Fruit fly (Drosophila melanogaster) whole organism, wandering third instar larva: ENCODE measurements around the gene CG43182.
A peak's percentile ranks its signal among the peaks of the same experiment; 100 is the strongest.

ENCODE experiments used
- Abd-B ChIP-seq: fragments of >200 bp; optimal IDR thresholded peaks from 2 replicates; lab custom pipeline; 2017; ENCODE audit warnings: missing biosample characterization, missing genetic modification characterization
- CG9705 ChIP-seq: fragments of 200-800 bp; sonication (Bioruptor generic); optimal IDR thresholded peaks from 2 replicates; lab custom pipeline; 2018; ENCODE audit warnings: missing biosample characterization, mild to moderate bottlenecking, missing genetic modification characterization
- Dfd ChIP-seq: fragments of >200 bp; optimal IDR thresholded peaks from 2 replicates; lab custom pipeline; 2017; ENCODE audit warnings: missing biosample characterization, missing genetic modification characterization
- Dif ChIP-seq: fragments of 200-275, 200-300 bp; sonication (Bioruptor generic); optimal IDR thresholded peaks from 2 replicates; lab custom pipeline; 2018; ENCODE audit warnings: missing biosample characterization, missing genetic modification characterization; ENCODE audit not compliant: partially characterized antibody
- GATAd ChIP-seq: sonication (Bioruptor generic); optimal IDR thresholded peaks from 2 replicates; lab custom pipeline; 2016; ENCODE audit warnings: missing biosample characterization, missing genetic modification characterization
- HLH106 ChIP-seq: fragments of 200-800 bp; optimal IDR thresholded peaks from 3 replicates; lab custom pipeline; 2019; ENCODE audit warnings: missing biosample characterization, mild to moderate bottlenecking, missing genetic modification characterization, moderate library complexity
- Hnf4 ChIP-seq: fragments of 200-800 bp; sonication (Bioruptor generic); optimal IDR thresholded peaks from 2 replicates; lab custom pipeline; 2016; ENCODE audit warnings: missing biosample characterization, mild to moderate bottlenecking, missing genetic modification characterization
- Jra ChIP-seq: sonication (Bioruptor generic); optimal IDR thresholded peaks from 2 replicates; lab custom pipeline; 2016; ENCODE audit warnings: missing biosample characterization, missing genetic modification characterization
- Mio ChIP-seq: sonication (Bioruptor generic); optimal IDR thresholded peaks from 2 replicates; lab custom pipeline; 2016; ENCODE audit warnings: missing biosample characterization, missing genetic modification characterization
- Myc ChIP-seq: fragments of >200 bp; optimal IDR thresholded peaks from 2 replicates; lab custom pipeline; 2017
- N ChIP-seq: fragments of >200 bp; optimal IDR thresholded peaks from 2 replicates; lab custom pipeline; 2018; ENCODE audit warnings: missing biosample characterization, missing external identifiers, missing genetic modification characterization
- OdsH ChIP-seq: fragments of 200-800 bp; sonication (Bioruptor generic); optimal IDR thresholded peaks from 2 replicates; lab custom pipeline; 2016; ENCODE audit warnings: missing biosample characterization, mild to moderate bottlenecking, missing genetic modification characterization
- Sp1 ChIP-seq: fragments of 200-800 bp; sonication (Bioruptor generic); optimal IDR thresholded peaks from 3 replicates; lab custom pipeline; 2019; ENCODE audit warnings: missing biosample characterization, mild to moderate bottlenecking, missing genetic modification characterization, moderate library complexity
- br ChIP-seq: fragments of 200-800 bp; sonication (Bioruptor generic); optimal IDR thresholded peaks from 2 replicates; lab custom pipeline; 2016; ENCODE audit warnings: missing biosample characterization, missing genetic modification characterization
- brk ChIP-seq: fragments of 200-800 bp; sonication (Bioruptor generic); optimal IDR thresholded peaks from 2 replicates; lab custom pipeline; 2016; ENCODE audit warnings: missing biosample characterization, mild to moderate bottlenecking, missing genetic modification characterization
- dl ChIP-seq, 2 experiments: fragments of 175-275, 200-275 bp in 1 of 2; fragments of 200-275 bp in 1 of 2; sonication (Bioruptor generic); optimal IDR thresholded peaks; lab custom pipeline; 2018; ENCODE audit warnings: mild to moderate bottlenecking in 2 of 2, missing biosample characterization in 2 of 2, missing genetic modification characterization in 2 of 2, moderate library complexity in 2 of 2; ENCODE audit not compliant: partially characterized antibody in 2 of 2, insufficient read depth in 1 of 2
- dmrt93B ChIP-seq: fragments of 200-800 bp; sonication (Bioruptor generic); optimal IDR thresholded peaks from 2 replicates; lab custom pipeline; 2018; ENCODE audit warnings: missing biosample characterization, mild to moderate bottlenecking, missing genetic modification characterization
- dsf ChIP-seq: sonication (Bioruptor generic); optimal IDR thresholded peaks from 2 replicates; lab custom pipeline; 2016; ENCODE audit warnings: missing biosample characterization, missing genetic modification characterization, borderline replicate concordance
- ey ChIP-seq: fragments of 200-800 bp; sonication (Bioruptor generic); optimal IDR thresholded peaks from 2 replicates; lab custom pipeline; 2016; ENCODE audit warnings: missing biosample characterization, missing genetic modification characterization
- foxo ChIP-seq, 2 experiments: fragments of 200-800 bp; sonication (Bioruptor generic); optimal IDR thresholded peaks; 2 replicates in 1 of 2; 3 replicates in 1 of 2; lab custom pipeline; 2016 to 2017; ENCODE audit warnings: missing biosample characterization in 2 of 2, missing genetic modification characterization in 2 of 2
- fru ChIP-seq: fragments of 200-800 bp; sonication (Bioruptor generic); optimal IDR thresholded peaks from 3 replicates; lab custom pipeline; 2016; ENCODE audit warnings: missing biosample characterization, mild to moderate bottlenecking, missing genetic modification characterization
- h ChIP-seq: fragments of 200-800 bp; sonication (Bioruptor generic); optimal IDR thresholded peaks from 3 replicates; lab custom pipeline; 2016; ENCODE audit warnings: missing biosample characterization, mild to moderate bottlenecking, missing genetic modification characterization
- lola ChIP-seq: fragments of >200 bp; optimal IDR thresholded peaks from 2 replicates; lab custom pipeline; 2017; ENCODE audit warnings: missing biosample characterization, missing genetic modification characterization
- psq ChIP-seq: fragments of 200-800 bp; sonication (Bioruptor generic); optimal IDR thresholded peaks from 3 replicates; lab custom pipeline; 2017; ENCODE audit warnings: missing biosample characterization, mild to moderate bottlenecking, missing genetic modification characterization, moderate library complexity
- rgr ChIP-seq: fragments of 200-800 bp; sonication (Bioruptor generic); optimal IDR thresholded peaks from 3 replicates; lab custom pipeline; 2016; ENCODE audit warnings: missing biosample characterization, mild to moderate bottlenecking, missing genetic modification characterization
- sage ChIP-seq: fragments of 200-800 bp; sonication (Bioruptor generic); optimal IDR thresholded peaks from 2 replicates; lab custom pipeline; 2016; ENCODE audit warnings: missing biosample characterization, mild to moderate bottlenecking, missing genetic modification characterization
- sv ChIP-seq: fragments of 200-800 bp; sonication (Bioruptor generic); optimal IDR thresholded peaks from 3 replicates; lab custom pipeline; 2016; ENCODE audit warnings: missing biosample characterization, missing genetic modification characterization
- tai ChIP-seq: sonication (Bioruptor generic); optimal IDR thresholded peaks from 2 replicates; lab custom pipeline; 2016; ENCODE audit warnings: missing biosample characterization, missing genetic modification characterization
- usp ChIP-seq: fragments of >200 bp; optimal IDR thresholded peaks from 2 replicates; lab custom pipeline; 2017; ENCODE audit warnings: missing biosample characterization, missing genetic modification characterization
- woc ChIP-seq: sonication (Bioruptor generic); optimal IDR thresholded peaks from 2 replicates; lab custom pipeline; 2016; ENCODE audit warnings: missing biosample characterization, mild to moderate bottlenecking, missing genetic modification characterization

The CG43182 gene

dm6 chrX:339866-340571 lies 12.8 kb upstream of the CG43182 start (continued):
- TF ChIP-seq Mio (GFP tag; lab: Kevin White, UChicago): no peak
- TF ChIP-seq dmrt93B (GFP tag; lab: Kevin White, UChicago): no peak
- no peak for TF ChIP-seq N (GFP tag; lab: Kevin White, UChicago)
- TF ChIP-seq Dif (GFP tag; lab: Kevin White, UChicago): no peak
- TF ChIP-seq fru (GFP tag; lab: Kevin White, UChicago): peak; percentile 32
- TF ChIP-seq h (GFP tag; lab: Kevin White, UChicago): no peak
- no peak for TF ChIP-seq br
- TF ChIP-seq usp (GFP tag; lab: Kevin White, UChicago): no peak

dm6 chrX:340809-341208 lies 12.1 kb upstream of the CG43182 start:
- TF ChIP-seq rgr (no peak), Dif (GFP tag; lab: Kevin White, UChicago) (no peak), HLH106 (no peak), h (GFP tag; lab: Kevin White, UChicago) (no peak), brk (GFP tag; lab: Kevin White, UChicago) (no peak), ey (GFP tag; lab: Kevin White, UChicago) (no peak), Hnf4 (GFP tag; lab: Kevin White, UChicago) (no peak), sv (GFP tag; lab: Kevin White, UChicago) (no peak), OdsH (no peak)

dm6 chrX:342422-343169 lies 10.3 kb upstream of the CG43182 start:
- TF ChIP-seq usp (GFP tag; lab: Kevin White, UChicago) (no peak), rgr (peak; percentile 42), Mio (GFP tag; lab: Kevin White, UChicago) (no peak), foxo (GFP tag; optimal IDR thresholded peaks at IDR 0.05; lab: Kevin White, UChicago) (peak in 1 of 2 experiments; percentile 49), woc (no peak), fru (GFP tag; lab: Kevin White, UChicago) (peak; percentile 47), h (GFP tag; lab: Kevin White, UChicago) (peak; percentile 20), HLH106 (peak; percentile 26), Hnf4 (GFP tag; lab: Kevin White, UChicago) (no peak), OdsH (peak; percentile 23), GATAd (GFP tag; lab: Kevin White, UChicago) (no peak), tai (GFP tag; lab: Kevin White, UChicago) (no peak), Sp1 (peak; percentile 51), dl (GFP tag; optimal IDR thresholded peaks at IDR 0.05; lab: Kevin White, UChicago; ENCODE audit: insufficient read depth in 1 of 2, partially characterized antibody in 2 of 2) (no peak), br (no peak), Dfd (GFP tag; lab: Kevin White, UChicago) (no peak), psq (peak; percentile 46), Myc (lab: Kevin White, UChicago) (no peak)

- TF ChIP-seq sage (GFP tag; lab: Kevin White, UChicago) (peak; percentile 10), dsf (GFP tag; lab: Kevin White, UChicago) (no peak), dl (GFP tag; optimal IDR thresholded peaks at IDR 0.05; lab: Kevin White, UChicago; ENCODE audit: insufficient read depth in 1 of 2, partially characterized antibody in 2 of 2) (no peak), Jra (GFP tag; lab: Kevin White, UChicago) (no peak), CG9705 (GFP tag; lab: Kevin White, UChicago) (no peak), Abd-B (GFP tag; lab: Kevin White, UChicago) (no peak), Sp1 (peak; percentile 29), psq (peak; percentile 16), lola (GFP tag; lab: Kevin White, UChicago) (no peak), fru (GFP tag; lab: Kevin White, UChicago) (peak; percentile 34), br (peak; percentile 28), Mio (GFP tag; lab: Kevin White, UChicago) (no peak), h (GFP tag; lab: Kevin White, UChicago) (peak; percentile 41), rgr (peak; percentile 43), HLH106 (peak; percentile 17), Hnf4 (GFP tag; lab: Kevin White, UChicago) (peak; percentile 38), woc (peak; percentile 1), ey (GFP tag; lab: Kevin White, UChicago) (peak; percentile 35), OdsH (peak; percentile 22), foxo (GFP tag; optimal IDR thresholded peaks at IDR 0.05; lab: Kevin White, UChicago) (peak in 1 of 2 experiments; percentile 47)
Measured at dm6 chrX:345246-345645, 7.6 kb upstream of the CG43182 start.
